Worm (Caenorhabditis elegans) whole organism, L2 larva: ENCODE results near the gene znf-593.
A peak's percentile ranks its signal among the peaks of the same experiment; 100 is the strongest.

Experiments
- ZK546.5 ChIP-seq: sonication (generic microtip); optimal IDR thresholded peaks from 2 replicates; lab custom pipeline; 2017; ENCODE audit warnings: missing biosample characterization, missing genetic modification characterization
- ama-1 ChIP-seq: fragments of 150-350 bp; optimal IDR thresholded peaks from 2 replicates; lab custom pipeline; 2018; ENCODE audit warnings: inconsistent platforms
- blmp-1 ChIP-seq: sonication (generic microtip); optimal IDR thresholded peaks from 2 replicates; lab custom pipeline; 2017; ENCODE audit warnings: missing genetic modification characterization, mild to moderate bottlenecking, missing compliant biosample characterization, antibody characterized with exemption, moderate library complexity; ENCODE audit not compliant: insufficient read depth
- dmd-4 ChIP-seq: sonication (generic microtip); optimal IDR thresholded peaks from 2 replicates; lab custom pipeline; 2017; ENCODE audit warnings: missing biosample characterization, missing genetic modification characterization
- lsy-2 ChIP-seq, 2 experiments: fragments of 150-350 bp in 1 of 2; sonication (generic microtip) in 1 of 2; optimal IDR thresholded peaks; 2 replicates each; lab custom pipeline; 2014 to 2017; ENCODE audit warnings: missing biosample characterization in 2 of 2, missing genetic modification characterization in 2 of 2
- mab-5 ChIP-seq: fragments of 150-350 bp; optimal IDR thresholded peaks from 2 replicates; lab custom pipeline; 2014; ENCODE audit warnings: missing biosample characterization, missing genetic modification characterization
- mdl-1 ChIP-seq, 2 experiments: fragments of 150-350 bp in 1 of 2; sonication (generic microtip) in 1 of 2; optimal IDR thresholded peaks; 2 replicates each; lab custom pipeline; 2017; ENCODE audit warnings: missing biosample characterization in 2 of 2, missing genetic modification characterization in 2 of 2
- nhr-11 ChIP-seq: fragments of 150-350 bp; optimal IDR thresholded peaks from 2 replicates; lab custom pipeline; 2014; ENCODE audit warnings: missing biosample characterization, missing genetic modification characterization
- nhr-25 ChIP-seq: fragments of 150-350 bp; sonication (generic microtip); optimal IDR thresholded peaks from 3 replicates; lab custom pipeline; 2014; ENCODE audit warnings: missing biosample characterization, missing genetic modification characterization
- ztf-1 ChIP-seq: fragments of 200-800 bp; sonication (Bioruptor generic); conservative IDR thresholded peaks from 2 replicates; pipeline ENCODE4 v1.3.6; 2022; ENCODE audit warnings: missing genetic modification characterization, missing compliant biosample characterization

DNA sequence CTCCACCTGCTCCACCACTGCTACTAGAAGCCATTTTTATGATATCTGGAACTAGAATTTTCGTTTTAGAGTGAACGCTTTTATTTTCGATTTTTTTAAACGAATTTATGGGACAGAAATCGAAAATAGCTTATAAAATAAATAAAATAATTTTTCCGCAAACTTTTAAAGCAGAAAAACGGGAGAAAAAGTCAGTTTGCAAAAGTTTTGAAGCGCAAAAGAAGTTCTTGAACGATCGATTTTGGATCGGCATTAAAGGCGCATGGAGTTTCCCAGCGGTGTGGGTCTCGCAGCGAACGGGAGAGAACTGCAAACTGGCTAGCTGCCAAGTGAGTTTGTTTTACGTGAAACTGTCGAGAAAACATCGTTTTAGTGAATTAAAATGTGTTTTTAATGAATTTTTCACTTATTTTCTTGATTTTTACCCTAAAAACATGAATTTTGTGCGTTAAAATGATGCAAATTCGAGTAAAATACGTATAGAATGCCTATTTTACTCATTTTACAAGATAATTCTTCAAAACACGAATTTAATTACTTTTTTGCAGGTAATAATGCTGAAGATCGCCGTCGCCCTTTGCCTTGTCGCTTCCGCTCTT is 1.8 kb upstream of the znf-593 start, which contains the start of the genes ccf-1 and trap-4:
- TF ChIP-seq ztf-1 (GFP tag; lab: Robert Waterston, UW) (no peak), lsy-2 (tag; optimal IDR thresholded peaks at IDR 0.05; lab: Kevin White, UChicago) (peak; percentile 31 to 85), nhr-25 (peak; percentile 34), ZK546.5 (no peak), blmp-1 (tag; lab: Kevin White, UChicago) (no peak), nhr-11 (tag; lab: Kevin White, UChicago) (no peak), mdl-1 (tag; optimal IDR thresholded peaks at IDR 0.05; lab: Kevin White, UChicago) (no peak), ama-1 (no peak), mab-5 (tag; lab: Kevin White, UChicago) (no peak), dmd-4 (tag; lab: Kevin White, UChicago) (no peak)
